Worm (Caenorhabditis elegans): ENCODE measurements around the gene srt-33.

DNA sequence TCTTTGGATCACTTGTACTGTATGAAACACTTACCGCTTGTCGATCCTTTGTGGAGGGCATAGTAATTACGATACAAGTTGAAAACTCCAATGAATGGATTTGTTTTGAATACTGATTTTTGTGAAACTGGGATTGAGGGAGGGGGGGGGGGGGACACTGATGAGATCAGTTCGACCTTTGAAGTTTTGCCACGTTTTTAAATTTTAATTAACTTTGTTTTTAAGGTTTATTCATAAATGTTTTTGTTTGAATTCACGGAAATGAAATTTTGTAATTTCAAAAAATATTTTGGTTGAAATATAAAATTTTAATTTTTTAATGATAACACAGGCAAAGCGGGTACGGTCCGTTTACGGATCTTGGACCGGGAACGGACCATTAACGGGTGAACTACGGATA is 43.7 kb downstream of the srt-33 start, which contains the start of gene ent-3:
- TF ChIP-seq ztf-23 (GFP tag; IDR thresholded peaks at IDR 0.05) (no peak), ztf-29 (GFP tag; IDR thresholded peaks at IDR 0.05) (no peak), med-1 (GFP tag; optimal IDR thresholded peaks at IDR 0.05; ENCODE audit: insufficient read depth) (no peak)

Measured in whole organism, midembryonic.